Fruit fly (Drosophila melanogaster): ENCODE measurements around the gene Toll-6.

The Toll-6 gene

dm6 chr3L:15311457-15312368 is 24.8 kb upstream of the Toll-6 start (continued):
- no peak for TF ChIP-seq psq (GFP tag; optimal IDR thresholded peaks at IDR 0.05)
- TF ChIP-seq Rx (GFP tag; IDR thresholded peaks at IDR 0.05), result no peak
- no peak for TF ChIP-seq CHES-1-like (GFP tag; optimal IDR thresholded peaks at IDR 0.05)
- 0 out of 2 replicates have a peak, but pooled peaks have one; percentile 2 for TF ChIP-seq H2.0 (GFP tag; IDR thresholded peaks at IDR 0.05)
- TF ChIP-seq CTCF (GFP tag; optimal IDR thresholded peaks at IDR 0.05), result no peak
- TF ChIP-seq h (optimal IDR thresholded peaks at IDR 0.05), result no peak
- TF ChIP-seq row (GFP tag; IDR thresholded peaks at IDR 0.05), result peak; percentile 82
- TF ChIP-seq CG7357 (GFP tag; IDR thresholded peaks at IDR 0.05), result no peak
- no peak for TF ChIP-seq BEAF-32 (GFP tag; optimal IDR thresholded peaks at IDR 0.05)
- TF ChIP-seq CG14965 (GFP tag; optimal IDR thresholded peaks at IDR 0.05; ENCODE audit: borderline replicate concordance), result no peak
- TF ChIP-seq crp (GFP tag; optimal IDR thresholded peaks at IDR 0.05), result no peak
- TF ChIP-seq chif (GFP tag; optimal IDR thresholded peaks at IDR 0.05), result peak in 1 of 2 experiments; percentile 19
- no peak for TF ChIP-seq fd3F (GFP tag; optimal IDR thresholded peaks at IDR 0.05)
- TF ChIP-seq Mad (GFP tag; optimal IDR thresholded peaks at IDR 0.05), result no peak
- no peak for TF ChIP-seq tx (GFP tag; optimal IDR thresholded peaks at IDR 0.05)
- TF ChIP-seq Pdp1 (GFP tag; optimal IDR thresholded peaks at IDR 0.05), result no peak
- no peak for TF ChIP-seq Lim3 (GFP tag; IDR thresholded peaks at IDR 0.05)
- peak; percentile 33 for TF ChIP-seq CG10462 (GFP tag; optimal IDR thresholded peaks at IDR 0.05)
- TF ChIP-seq CG3065 (GFP tag; optimal IDR thresholded peaks at IDR 0.05), result no peak
- no peak for TF ChIP-seq CG10565 (GFP tag; optimal IDR thresholded peaks at IDR 0.05)
- TF ChIP-seq Dref (GFP tag; IDR thresholded peaks at IDR 0.05), result no peak
- TF ChIP-seq Dp (GFP tag; optimal IDR thresholded peaks at IDR 0.05), result no peak
- TF ChIP-seq CG9437 (GFP tag; optimal IDR thresholded peaks at IDR 0.05), result peak; percentile 33
- peak; percentile 52 for TF ChIP-seq CG8388 (GFP tag; optimal IDR thresholded peaks at IDR 0.05)
- peak; percentile 30 for TF ChIP-seq Lhr (GFP tag; optimal IDR thresholded peaks at IDR 0.05)
- TF ChIP-seq MBD-R2 (GFP tag; IDR thresholded peaks at IDR 0.05), result no peak
- TF ChIP-seq Opbp (GFP tag; IDR thresholded peaks at IDR 0.05; ENCODE audit: partially characterized antibody), result no peak
- TF ChIP-seq CG12391 (tag; optimal IDR thresholded peaks at IDR 0.05), result peak; percentile 79
- TF ChIP-seq ap (GFP tag; IDR thresholded peaks at IDR 0.05), result no peak
- TF ChIP-seq Eip74EF (GFP tag; optimal IDR thresholded peaks at IDR 0.05), result peak in 1 of 2 experiments; percentile 45
- peak; percentile 25; the same call in 1 of the 2 replicates for TF ChIP-seq crol (GFP tag; IDR thresholded peaks at IDR 0.05)
- TF ChIP-seq cg (GFP tag; optimal IDR thresholded peaks at IDR 0.05), result no peak
- no peak for TF ChIP-seq chn (GFP tag; optimal IDR thresholded peaks at IDR 0.05)
- TF ChIP-seq CG6654 (GFP tag; optimal IDR thresholded peaks at IDR 0.05), result peak; percentile 27
- TF ChIP-seq dmrt99B (tag; optimal IDR thresholded peaks at IDR 0.05), result peak; percentile 52
- TF ChIP-seq HLH3B (GFP tag; IDR thresholded peaks at IDR 0.05), result peak; percentile 41
- TF ChIP-seq kni (GFP tag; optimal IDR thresholded peaks at IDR 0.05), result no peak
- TF ChIP-seq CG11085 (GFP tag; IDR thresholded peaks at IDR 0.05), result no peak
- TF ChIP-seq dimm (GFP tag; IDR thresholded peaks at IDR 0.05), result no peak
- peak; percentile 60; the same call in 1 of the 2 replicates for TF ChIP-seq CG17328 (GFP tag; IDR thresholded peaks at IDR 0.05)
- TF ChIP-seq tna (GFP tag; IDR thresholded peaks at IDR 0.05; ENCODE audit: partially characterized antibody), result no peak
- TF ChIP-seq CG4424 (GFP tag; optimal IDR thresholded peaks at IDR 0.05), result peak; percentile 72
- no peak for TF ChIP-seq CG15479 (GFP tag; optimal IDR thresholded peaks at IDR 0.05)
- TF ChIP-seq ham (GFP tag; IDR thresholded peaks at IDR 0.05), result no peak
- no peak for TF ChIP-seq Bdp1 (GFP tag; optimal IDR thresholded peaks at IDR 0.05)
- no peak for TF ChIP-seq BtbVII (GFP tag; optimal IDR thresholded peaks at IDR 0.05)
- TF ChIP-seq CG17359 (tag; optimal IDR thresholded peaks at IDR 0.05), result peak; percentile 54
- TF ChIP-seq Hr39 (optimal IDR thresholded peaks at IDR 0.05), result no peak
- no peak for TF ChIP-seq CG2129 (GFP tag; IDR thresholded peaks at IDR 0.05; ENCODE audit: partially characterized antibody)

All from whole organism, embryonic.